Worm (Caenorhabditis elegans) whole organism, L4 larva: ENCODE results near the gene F52D2.12.

Experiments used
- ceh-82 ChIP-seq: sonication (generic microtip); optimal IDR thresholded peaks from 2 replicates; lab custom pipeline; 2017; ENCODE audit warnings: missing biosample characterization, missing genetic modification characterization
- egl-27 ChIP-seq: sonication (generic microtip); optimal IDR thresholded peaks from 3 replicates; lab custom pipeline; 2017; ENCODE audit warnings: missing biosample characterization, missing genetic modification reagents, missing genetic modification characterization
- madf-5 ChIP-seq, 2 experiments: fragments of 200-800 bp; sonication (Bioruptor generic); IDR thresholded peaks; 2 replicates each; pipeline ENCODE4 v1.3.6; 2022; ENCODE audit warnings: missing compliant biosample characterization in 2 of 2, missing genetic modification characterization in 2 of 2
- nhr-11 ChIP-seq: fragments of 150-350 bp; optimal IDR thresholded peaks from 2 replicates; lab custom pipeline; 2014; ENCODE audit warnings: missing biosample characterization, missing genetic modification characterization
- ztf-11 ChIP-seq: fragments of 150-350 bp; optimal IDR thresholded peaks from 2 replicates; lab custom pipeline; 2014; ENCODE audit warnings: missing biosample characterization, missing genetic modification characterization

DNA sequence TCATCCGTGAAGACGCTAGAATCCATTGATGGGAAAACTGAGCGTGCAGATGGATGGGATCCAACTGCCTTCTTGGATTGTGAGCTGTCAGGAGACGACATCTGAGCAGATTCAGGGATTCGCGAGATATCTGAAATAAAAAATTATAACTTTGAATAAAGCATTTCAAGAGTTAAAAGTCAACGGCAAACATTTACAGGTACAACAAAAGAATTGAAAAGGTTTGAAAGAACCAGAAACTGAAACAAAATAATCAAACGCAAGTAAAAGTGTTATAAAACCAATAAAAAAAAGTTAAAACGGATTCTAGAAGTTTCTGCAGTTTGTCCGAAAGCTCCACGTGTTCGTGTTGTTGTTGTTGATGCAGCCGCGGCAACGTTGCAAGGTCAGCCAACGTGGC, 37.9 kb upstream of the F52D2.12 start, which contains the start of gene Y59E1A.4:
- TF ChIP-seq madf-5 (GFP tag; IDR thresholded peaks at IDR 0.05; lab: Robert Waterston, UW) (no peak), nhr-11 (tag; lab: Kevin White, UChicago) (no peak), ztf-11 (tag; lab: Kevin White, UChicago) (no peak), ceh-82 (no peak), egl-27 (tag; lab: Kevin White, UChicago) (no peak)
